Fruit fly (Drosophila melanogaster) whole organism, embryonic: ENCODE results near the gene Agpat4.

Experiments used
- Ada2b ChIP-seq: fragments of 200-800 bp; sonication (Bioruptor generic); IDR thresholded peaks from 2 replicates; pipeline ENCODE4 v1.3.6; 2022; ENCODE audit warnings: missing biosample characterization, missing genetic modification characterization
- Adf1 ChIP-seq: fragments of 200-800 bp; sonication (Bioruptor generic); IDR thresholded peaks from 2 replicates; pipeline ENCODE4 v1.3.6; 2022; ENCODE audit warnings: missing biosample characterization, missing genetic modification characterization
- B-H2 ChIP-seq: fragments of 200-800 bp; sonication (Bioruptor generic); optimal IDR thresholded peaks from 2 replicates; lab custom pipeline; 2018; ENCODE audit warnings: missing biosample characterization, mild to moderate bottlenecking, missing genetic modification characterization
- CG13123 ChIP-seq: fragments of 200-800 bp; sonication (Bioruptor generic); optimal IDR thresholded peaks from 2 replicates; lab custom pipeline; 2016; ENCODE audit warnings: missing biosample characterization, missing genetic modification characterization
- CG14050 ChIP-seq: fragments of 200-800 bp; sonication (Bioruptor generic); IDR thresholded peaks from 3 replicates; pipeline ENCODE4 v1.3.6; 2022; ENCODE audit warnings: missing biosample characterization, missing genetic modification characterization
- CG14965 ChIP-seq: fragments of 200-800 bp; sonication (Bioruptor generic); optimal IDR thresholded peaks from 2 replicates; lab custom pipeline; 2016; ENCODE audit warnings: missing biosample characterization, missing genetic modification characterization, borderline replicate concordance
- CG15011 ChIP-seq: fragments of 200-800 bp; sonication (Bioruptor generic); optimal IDR thresholded peaks from 3 replicates; lab custom pipeline; 2018; ENCODE audit warnings: missing biosample characterization, mild to moderate bottlenecking, missing genetic modification characterization
- CG17328 ChIP-seq: fragments of 200-800 bp; sonication (Bioruptor generic); IDR thresholded peaks from 2 replicates; pipeline ENCODE4 v1.3.6; 2022; ENCODE audit warnings: missing biosample characterization, missing genetic modification characterization
- CG18476 ChIP-seq: fragments of 200-800 bp; sonication (Bioruptor generic); optimal IDR thresholded peaks from 2 replicates; lab custom pipeline; 2016; ENCODE audit warnings: missing biosample characterization, mild to moderate bottlenecking, missing genetic modification characterization
- CG2116 ChIP-seq: fragments of 200-800 bp; sonication (Bioruptor generic); optimal IDR thresholded peaks from 3 replicates; lab custom pipeline; 2018; ENCODE audit warnings: missing biosample characterization, mild to moderate bottlenecking, missing genetic modification characterization
- CG3995 ChIP-seq: fragments of 200-800 bp; sonication (Bioruptor generic); optimal IDR thresholded peaks from 3 replicates; lab custom pipeline; 2016; ENCODE audit warnings: missing biosample characterization, missing genetic modification characterization
- CG4424 ChIP-seq: fragments of 200-800 bp; sonication (Bioruptor generic); optimal IDR thresholded peaks from 3 replicates; lab custom pipeline; 2016; ENCODE audit warnings: missing biosample characterization, missing genetic modification characterization
- CG4707 ChIP-seq: fragments of 200-800 bp; sonication (Bioruptor generic); optimal IDR thresholded peaks from 2 replicates; lab custom pipeline; 2018; ENCODE audit warnings: missing biosample characterization, mild to moderate bottlenecking, missing genetic modification characterization, moderate library complexity
- CG8089 ChIP-seq: fragments of 200-800 bp; sonication (Bioruptor generic); optimal IDR thresholded peaks from 3 replicates; lab custom pipeline; 2016; ENCODE audit warnings: missing biosample characterization, missing genetic modification characterization
- CG8281 ChIP-seq: fragments of 200-800 bp; sonication (Bioruptor generic); optimal IDR thresholded peaks from 2 replicates; lab custom pipeline; 2018; ENCODE audit warnings: missing biosample characterization, mild to moderate bottlenecking, missing genetic modification characterization, moderate library complexity
- CrebB ChIP-seq: fragments of 200-800 bp; sonication (Bioruptor generic); optimal IDR thresholded peaks from 3 replicates; lab custom pipeline; 2018; ENCODE audit warnings: missing biosample characterization, mild to moderate bottlenecking, missing genetic modification characterization
- Dll ChIP-seq: fragments of 200-800 bp; sonication (Bioruptor generic); IDR thresholded peaks from 4 replicates; pipeline ENCODE4 v1.3.6; 2022; ENCODE audit warnings: missing biosample characterization, missing genetic modification characterization; ENCODE audit not compliant: partially characterized antibody
- Fer1 ChIP-seq: fragments of 200-800 bp; sonication (Bioruptor generic); optimal IDR thresholded peaks from 2 replicates; lab custom pipeline; 2017; ENCODE audit warnings: missing biosample characterization, mild to moderate bottlenecking, missing genetic modification characterization
- Fer2 ChIP-seq: fragments of 200-800 bp; sonication (Bioruptor generic); optimal IDR thresholded peaks from 2 replicates; lab custom pipeline; 2018; ENCODE audit warnings: missing biosample characterization, mild to moderate bottlenecking, missing genetic modification characterization, moderate library complexity
- Hmx ChIP-seq: fragments of 200-800 bp; sonication (Bioruptor generic); optimal IDR thresholded peaks from 2 replicates; lab custom pipeline; 2016; ENCODE audit warnings: missing biosample characterization, missing genetic modification characterization
- Kr ChIP-seq: fragments of 200-800 bp; sonication (Bioruptor generic); optimal IDR thresholded peaks from 2 replicates; lab custom pipeline; 2017; ENCODE audit warnings: missing biosample characterization, mild to moderate bottlenecking, missing genetic modification characterization
- Lpt ChIP-seq: fragments of >200 bp; optimal IDR thresholded peaks from 2 replicates; lab custom pipeline; 2018; ENCODE audit warnings: missing biosample characterization, missing genetic modification characterization
- Scr ChIP-seq: fragments of 200-800 bp; sonication (Bioruptor generic); IDR thresholded peaks from 2 replicates; pipeline ENCODE4 v1.3.6; 2022; ENCODE audit warnings: missing biosample characterization, missing genetic modification characterization; ENCODE audit not compliant: partially characterized antibody
- Sox102F ChIP-seq: fragments of 200-800 bp; sonication (Bioruptor generic); optimal IDR thresholded peaks from 2 replicates; lab custom pipeline; 2018; ENCODE audit warnings: missing biosample characterization, mild to moderate bottlenecking, missing genetic modification characterization, moderate library complexity
- Stat92E ChIP-seq, 3 experiments: fragments of >200 bp in 2 of 3; fragments of 200-800 bp in 1 of 3; sonication (Bioruptor generic) in 1 of 3; optimal IDR thresholded peaks; 2 replicates each; lab custom pipeline; 2017 to 2019; ENCODE audit warnings: missing biosample characterization in 3 of 3, missing genetic modification characterization in 3 of 3, mild to moderate bottlenecking in 1 of 3, moderate library complexity in 1 of 3
- ab ChIP-seq: fragments of 200-800 bp; sonication (Bioruptor generic); optimal IDR thresholded peaks from 2 replicates; lab custom pipeline; 2016; ENCODE audit warnings: missing biosample characterization, missing genetic modification characterization
- bbx ChIP-seq: fragments of 200-800 bp; sonication (Bioruptor generic); IDR thresholded peaks from 2 replicates; pipeline ENCODE4 v1.3.6; 2022; ENCODE audit warnings: missing biosample characterization, missing genetic modification characterization; ENCODE audit not compliant: partially characterized antibody
- cato ChIP-seq: fragments of 200-800 bp; sonication (Bioruptor generic); optimal IDR thresholded peaks from 2 replicates; lab custom pipeline; 2016; ENCODE audit warnings: missing biosample characterization, missing genetic modification characterization, borderline replicate concordance
- corto ChIP-seq: fragments of 200-800 bp; sonication (Bioruptor generic); optimal IDR thresholded peaks from 2 replicates; lab custom pipeline; 2016; ENCODE audit warnings: missing biosample characterization, mild to moderate bottlenecking, missing genetic modification characterization, moderate library complexity
- crc ChIP-seq: fragments of 200-800 bp; sonication (Bioruptor generic); optimal IDR thresholded peaks from 2 replicates; lab custom pipeline; 2016; ENCODE audit warnings: missing biosample characterization, missing genetic modification characterization
- crp ChIP-seq, 2 experiments: fragments of 200-800 bp; sonication (Bioruptor generic); optimal IDR thresholded peaks; 2 replicates in 1 of 2; 3 replicates in 1 of 2; lab custom pipeline; 2017; ENCODE audit warnings: missing biosample characterization in 2 of 2, missing genetic modification characterization in 2 of 2, mild to moderate bottlenecking in 1 of 2, moderate library complexity in 1 of 2
- dimm ChIP-seq: fragments of 200-800 bp; sonication (Bioruptor generic); IDR thresholded peaks from 2 replicates; pipeline ENCODE4 v1.3.6; 2022; ENCODE audit warnings: missing biosample characterization, missing genetic modification characterization
- esg ChIP-seq: fragments of 200-800 bp; sonication (Bioruptor generic); conservative IDR thresholded peaks from 2 replicates; pipeline ENCODE4 v1.3.6; 2022; ENCODE audit warnings: missing biosample characterization, missing genetic modification characterization
- exex ChIP-seq: fragments of 200-800 bp; sonication (Bioruptor generic); optimal IDR thresholded peaks from 4 replicates; lab custom pipeline; 2018; ENCODE audit warnings: missing biosample characterization, mild to moderate bottlenecking, missing genetic modification characterization, moderate library complexity
- hbn ChIP-seq: fragments of 200-800 bp; sonication (Bioruptor generic); IDR thresholded peaks from 2 replicates; pipeline ENCODE4 v1.3.6; 2022; ENCODE audit warnings: missing biosample characterization, missing genetic modification characterization; ENCODE audit not compliant: partially characterized antibody
- kni ChIP-seq: fragments of 200-800 bp; sonication (Bioruptor generic); optimal IDR thresholded peaks from 3 replicates; lab custom pipeline; 2017; ENCODE audit warnings: mild to moderate bottlenecking, missing biosample characterization, missing genetic modification reagents, missing genetic modification characterization
- lov ChIP-seq, 2 experiments: fragments of 200-800 bp in 1 of 2; fragments of >200 bp in 1 of 2; sonication (Bioruptor generic) in 1 of 2; IDR thresholded peaks in 1 of 2; optimal IDR thresholded peaks in 1 of 2; 2 replicates in 1 of 2; 3 replicates in 1 of 2; pipeline versions ENCODE4 v1.3.6 to Lab custom; 2017 to 2022; ENCODE audit warnings: missing biosample characterization in 1 of 2, missing genetic modification characterization in 1 of 2
- peb ChIP-seq: fragments of 200-800 bp; sonication (Bioruptor generic); IDR thresholded peaks from 2 replicates; pipeline ENCODE4 v1.3.6; 2022; ENCODE audit warnings: missing biosample characterization, missing genetic modification characterization
- phol ChIP-seq: fragments of 200-800 bp; sonication (Bioruptor generic); optimal IDR thresholded peaks from 3 replicates; lab custom pipeline; 2018; ENCODE audit warnings: missing biosample characterization, mild to moderate bottlenecking, missing genetic modification characterization, moderate library complexity
- sens-2 ChIP-seq: fragments of 200-800 bp; sonication (Bioruptor generic); IDR thresholded peaks from 2 replicates; pipeline ENCODE4 v1.3.6; 2022; ENCODE audit warnings: missing biosample characterization, missing genetic modification characterization
- seq ChIP-seq: fragments of 200-800 bp; sonication (Bioruptor generic); IDR thresholded peaks from 2 replicates; pipeline ENCODE4 v1.3.6; 2022; ENCODE audit warnings: missing biosample characterization, missing genetic modification characterization
- slou ChIP-seq: fragments of 200-800 bp; sonication (Bioruptor generic); optimal IDR thresholded peaks from 3 replicates; lab custom pipeline; 2016; ENCODE audit warnings: missing biosample characterization, missing genetic modification characterization
- slp2 ChIP-seq: fragments of 200-800 bp; sonication (Bioruptor generic); optimal IDR thresholded peaks from 2 replicates; lab custom pipeline; 2016; ENCODE audit warnings: missing biosample characterization, missing genetic modification characterization
- toy ChIP-seq: fragments of 200-800 bp; sonication (Bioruptor generic); IDR thresholded peaks from 2 replicates; pipeline ENCODE4 v1.3.6; 2022; ENCODE audit warnings: missing biosample characterization, missing genetic modification characterization
- wek ChIP-seq: fragments of 200-800 bp; sonication (Bioruptor generic); optimal IDR thresholded peaks from 3 replicates; lab custom pipeline; 2018; ENCODE audit warnings: missing biosample characterization, mild to moderate bottlenecking, missing genetic modification characterization, moderate library complexity
- yki ChIP-seq: fragments of >200 bp; optimal IDR thresholded peaks from 3 replicates; lab custom pipeline; 2018
- zen ChIP-seq: fragments of 200-800 bp; sonication (Bioruptor generic); optimal IDR thresholded peaks from 3 replicates; lab custom pipeline; 2018; ENCODE audit warnings: missing biosample characterization, mild to moderate bottlenecking, missing genetic modification characterization, moderate library complexity
- zen2 ChIP-seq: fragments of 200-800 bp; sonication (Bioruptor generic); IDR thresholded peaks from 3 replicates; pipeline ENCODE4 v1.3.6; 2022; ENCODE audit warnings: missing biosample characterization, missing genetic modification characterization; ENCODE audit not compliant: partially characterized antibody
- zfh2 ChIP-seq: fragments of 200-800 bp; sonication (Bioruptor generic); optimal IDR thresholded peaks from 2 replicates; lab custom pipeline; 2016; ENCODE audit warnings: missing biosample characterization, missing genetic modification characterization

Gene Agpat4

DNA sequence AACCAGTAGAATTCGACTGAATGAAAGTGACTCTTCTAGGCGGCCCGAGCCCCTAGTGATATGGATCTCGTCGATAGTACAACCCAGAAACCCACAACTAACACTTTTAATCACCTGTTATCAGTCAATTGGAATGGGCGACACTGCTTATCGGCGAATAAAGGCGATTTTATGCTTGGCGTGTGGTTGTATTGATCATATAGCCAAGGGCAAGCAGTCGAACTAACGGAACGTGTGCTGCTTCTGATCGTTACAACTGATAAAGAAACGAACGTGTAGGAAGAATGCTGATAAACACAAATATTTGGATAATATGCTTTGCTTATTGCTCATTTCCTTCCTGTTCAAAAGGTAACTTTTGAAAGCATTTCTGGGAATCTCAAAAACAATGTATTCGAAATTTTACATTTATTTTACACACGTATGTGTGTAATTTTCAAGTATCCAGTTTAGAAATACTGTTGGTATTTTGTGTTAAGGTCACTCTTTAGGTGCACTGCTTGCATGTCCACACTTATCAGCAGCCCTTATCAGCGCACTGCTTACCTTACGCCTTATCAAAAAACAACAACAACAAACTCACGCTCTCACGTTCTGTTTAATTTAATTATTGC lies at the start of gene Agpat4 (continued):
- TF ChIP-seq Dll (GFP tag; lab: Robert Waterston, UW), result no peak
- no peak for TF ChIP-seq CG15011 (GFP tag; lab: Kevin White, UChicago)
- TF ChIP-seq CG14965 (GFP tag; lab: Kevin White, UChicago), result no peak
- no peak for TF ChIP-seq slp2 (GFP tag; lab: Kevin White, UChicago)
- no peak for TF ChIP-seq Adf1 (GFP tag; lab: Robert Waterston, UW)
- TF ChIP-seq crp (GFP tag; optimal IDR thresholded peaks at IDR 0.05; lab: Kevin White, UChicago), result peak in 1 of 2 experiments; percentile 74
- no peak for TF ChIP-seq CG8281 (tag; lab: Kevin White, UChicago)
- no peak; the same call in none of the 2 replicates for TF ChIP-seq seq
- no peak for TF ChIP-seq CG4424 (GFP tag; lab: Kevin White, UChicago)
- TF ChIP-seq kni, result peak; percentile 14
- no peak for TF ChIP-seq crc (GFP tag; lab: Kevin White, UChicago)
- TF ChIP-seq zfh2, result no peak
- no peak for TF ChIP-seq yki (lab: Kevin White, UChicago)
- no peak for TF ChIP-seq B-H2 (GFP tag; lab: Kevin White, UChicago)
- TF ChIP-seq peb (GFP tag; lab: Robert Waterston, UW), result no peak
- no peak for TF ChIP-seq Fer1 (GFP tag; lab: Kevin White, UChicago)
- no peak for TF ChIP-seq hbn
- no peak for TF ChIP-seq zen (tag; lab: Kevin White, UChicago)
- TF ChIP-seq bbx (GFP tag; lab: Robert Waterston, UW), result peak; percentile 38; the same call in 1 of the 2 replicates
- peak; percentile 23 for TF ChIP-seq phol (tag; lab: Kevin White, UChicago)
- TF ChIP-seq Hmx, result no peak
- no peak for TF ChIP-seq Stat92E (GFP tag; optimal IDR thresholded peaks at IDR 0.05; lab: Kevin White, UChicago)
- no peak for TF ChIP-seq Ada2b (GFP tag; lab: Robert Waterston, UW)
- TF ChIP-seq CG2116 (GFP tag; lab: Kevin White, UChicago), result peak; percentile 15
- no peak for TF ChIP-seq Lpt (GFP tag; lab: Kevin White, UChicago)
- TF ChIP-seq Kr (GFP tag; lab: Kevin White, UChicago), result no peak
- no peak for TF ChIP-seq sens-2 (GFP tag; lab: Robert Waterston, UW)
- TF ChIP-seq Scr (GFP tag; lab: Robert Waterston, UW), result peak; percentile 32
- TF ChIP-seq exex (tag; lab: Kevin White, UChicago), result peak; percentile 88
- TF ChIP-seq corto (GFP tag; lab: Kevin White, UChicago), result no peak
- TF ChIP-seq CG14050 (GFP tag; lab: Robert Waterston, UW), result no peak
- no peak for TF ChIP-seq Sox102F (GFP tag; lab: Kevin White, UChicago)
- no peak for TF ChIP-seq ab
- TF ChIP-seq toy (GFP tag; lab: Robert Waterston, UW), result no peak
- TF ChIP-seq zen2 (GFP tag; lab: Robert Waterston, UW), result no peak
- no peak for TF ChIP-seq CG3995 (GFP tag; lab: Kevin White, UChicago)
- TF ChIP-seq dimm (GFP tag; lab: Robert Waterston, UW), result no peak
- no peak for TF ChIP-seq esg (GFP tag; lab: Robert Waterston, UW)
- no peak for TF ChIP-seq CG18476 (GFP tag; lab: Kevin White, UChicago)
- no peak for TF ChIP-seq slou (GFP tag; lab: Kevin White, UChicago)
- TF ChIP-seq CG13123 (GFP tag; lab: Kevin White, UChicago), result no peak
- TF ChIP-seq Fer2, result no peak
- no peak for TF ChIP-seq CG4707 (GFP tag; lab: Kevin White, UChicago)
- peak; percentile 89 for TF ChIP-seq wek (GFP tag; lab: Kevin White, UChicago)
- no peak for TF ChIP-seq CG8089 (GFP tag; lab: Kevin White, UChicago)
- no peak for TF ChIP-seq lov (optimal IDR thresholded peaks at IDR 0.05; lab: Kevin White, UChicago)
- TF ChIP-seq lov (GFP tag; IDR thresholded peaks at IDR 0.05; lab: Robert Waterston, UW), result no peak
- TF ChIP-seq CG17328 (GFP tag; lab: Robert Waterston, UW), result no peak
- TF ChIP-seq cato (GFP tag; lab: Kevin White, UChicago), result no peak
- no peak for TF ChIP-seq CrebB (tag; lab: Kevin White, UChicago)
